Worm (Caenorhabditis elegans): ENCODE measurements around the gene C01G5.7.

Gene C01G5.7

ce11 chrIV:6480978-6481377 lies 37.0 kb upstream of the C01G5.7 start (continued):
- peak; percentile 93 for TF ChIP-seq lim-7 (GFP tag; IDR thresholded peaks at IDR 0.05)
- no peak for TF ChIP-seq nhr-111 (GFP tag; optimal IDR thresholded peaks at IDR 0.05)
- TF ChIP-seq ctbp-1 (GFP tag; IDR thresholded peaks at IDR 0.05), result peak; percentile 66; the same call in 1 of the 2 replicates
- TF ChIP-seq zfp-2 (tag; optimal IDR thresholded peaks at IDR 0.05), result no peak
- TF ChIP-seq zag-1 (tag; optimal IDR thresholded peaks at IDR 0.05), result no peak
- TF ChIP-seq aly-2 (tag; optimal IDR thresholded peaks at IDR 0.05), result no peak
- no peak for TF ChIP-seq R02D3.7 (tag; optimal IDR thresholded peaks at IDR 0.05)
- TF ChIP-seq ceh-44 (GFP tag; IDR thresholded peaks at IDR 0.05), result peak; percentile 47; the same call in 1 of the 2 replicates
- TF ChIP-seq lsy-2 (tag; optimal IDR thresholded peaks at IDR 0.05), result no peak
- TF ChIP-seq nhr-25 (tag; optimal IDR thresholded peaks at IDR 0.05; ENCODE audit: borderline replicate concordance, insufficient read depth), result no peak
- peak; percentile 61; the same call in 1 of the 2 replicates for TF ChIP-seq dmd-9 (GFP tag; IDR thresholded peaks at IDR 0.05)
- peak; percentile 75 for TF ChIP-seq duxl-1 (tag; optimal IDR thresholded peaks at IDR 0.05; ENCODE audit: poor library complexity)
- TF ChIP-seq aha-1 (tag), result peak; percentile 93
- TF ChIP-seq ztf-7 (tag; optimal IDR thresholded peaks at IDR 0.05), result peak; percentile 8
- peak; percentile 78 for TF ChIP-seq ZK337.2 (GFP tag; IDR thresholded peaks at IDR 0.05)
- TF ChIP-seq nhr-48 (tag; optimal IDR thresholded peaks at IDR 0.05), result peak; percentile 6
- TF ChIP-seq nhr-41 (GFP tag; IDR thresholded peaks at IDR 0.05), result peak; percentile 70
- peak; percentile 84 for TF ChIP-seq Y75B8A.6 (GFP tag; IDR thresholded peaks at IDR 0.05)
- TF ChIP-seq D1046.2 (GFP tag; IDR thresholded peaks at IDR 0.05), result peak; percentile 70; the same call in 1 of the 2 replicates

- TF ChIP-seq ztf-11 (tag; optimal IDR thresholded peaks at IDR 0.05) (no peak), Y75B8A.6 (GFP tag; IDR thresholded peaks at IDR 0.05) (no peak), tag-97 (GFP tag; IDR thresholded peaks at IDR 0.05) (no peak), aly-2 (tag; optimal IDR thresholded peaks at IDR 0.05) (no peak), lir-3 (tag; optimal IDR thresholded peaks at IDR 0.05) (no peak), duxl-1 (tag; optimal IDR thresholded peaks at IDR 0.05; ENCODE audit: poor library complexity) (no peak), snpc-4 (tag; optimal IDR thresholded peaks at IDR 0.05) (no peak), egl-27 (tag; optimal IDR thresholded peaks at IDR 0.05) (no peak), ceh-32 (tag; optimal IDR thresholded peaks at IDR 0.05; ENCODE audit: poor library complexity) (no peak)
These were observed 30.9 kb upstream of the C01G5.7 start, which contains the start of gene Y73B6BL.37 for ce11 chrIV:6487047-6487446. Gene Y73B6BL.37, plus strand, starts transcription at chrIV:6487347.

- TF ChIP-seq ceh-82 (tag; optimal IDR thresholded peaks at IDR 0.05) (no peak), fos-1 (tag; optimal IDR thresholded peaks at IDR 0.05) (no peak), duxl-1 (tag; optimal IDR thresholded peaks at IDR 0.05; ENCODE audit: poor library complexity) (no peak), unc-62 (GFP tag; optimal IDR thresholded peaks at IDR 0.05 in 1 of 2) (no peak), unc-62 (tag; optimal IDR thresholded peaks at IDR 0.05) (no peak), mxl-3 (GFP tag; optimal IDR thresholded peaks at IDR 0.05) (no peak), hif-1 (tag; optimal IDR thresholded peaks at IDR 0.05) (no peak)
These were observed 26.0 kb upstream of the C01G5.7 start for ce11 chrIV:6491915-6492314.

ce11 chrIV:6493299-6493698 lies 24.7 kb upstream of the C01G5.7 start, which contains the start of gene Y73B6BL.44:
Gene Y73B6BL.44, plus strand, starts transcription at chrIV:6493599.
- TF ChIP-seq lin-13 (GFP tag; optimal IDR thresholded peaks at IDR 0.05), result no peak

ce11 chrIV:6496103-6496502 lies 21.9 kb upstream of the C01G5.7 start:
- TF ChIP-seq set-16 (GFP tag; IDR thresholded peaks at IDR 0.05) (no peak), daf-12 (tag; optimal IDR thresholded peaks at IDR 0.05) (no peak), nhr-237 (tag; optimal IDR thresholded peaks at IDR 0.05) (no peak), tra-1 (GFP tag; IDR thresholded peaks at IDR 0.05) (no peak), Y75B8A.6 (GFP tag; IDR thresholded peaks at IDR 0.05) (no peak), hif-1 (tag; optimal IDR thresholded peaks at IDR 0.05) (no peak), unc-62 (GFP tag; optimal IDR thresholded peaks at IDR 0.05 in 1 of 2) (no peak), unc-62 (tag; optimal IDR thresholded peaks at IDR 0.05) (no peak), D1046.2 (GFP tag; IDR thresholded peaks at IDR 0.05) (no peak), Y105C5A.15 (GFP tag; IDR thresholded peaks at IDR 0.05) (no peak), ces-1 (GFP tag; optimal IDR thresholded peaks at IDR 0.05) (no peak), lin-38 (GFP tag; IDR thresholded peaks at IDR 0.05) (no peak), tag-97 (GFP tag; IDR thresholded peaks at IDR 0.05) (no peak), zag-1 (tag; optimal IDR thresholded peaks at IDR 0.05) (no peak), ama-1 (optimal IDR thresholded peaks at IDR 0.05) (no peak), lin-1 (GFP tag; IDR thresholded peaks at IDR 0.05) (no peak), pqm-1 (tag; optimal IDR thresholded peaks at IDR 0.05) (no peak), F10B5.3 (tag; optimal IDR thresholded peaks at IDR 0.05) (no peak)

All from whole organism, L4 larva.